Worm (Caenorhabditis elegans) whole organism, L1 larva: ENCODE results near the gene flp-24.

Source experiments
- F16B12.6 ChIP-seq: fragments of 150-350 bp; optimal IDR thresholded peaks from 2 replicates; lab custom pipeline; 2014; ENCODE audit warnings: missing biosample characterization, missing genetic modification characterization
- aha-1 ChIP-seq: fragments of 150-350 bp; optimal IDR thresholded peaks from 2 replicates; lab custom pipeline; 2014; ENCODE audit warnings: missing biosample characterization, missing genetic modification characterization
- blmp-1 ChIP-seq: fragments of 150-350 bp; optimal IDR thresholded peaks from 2 replicates; lab custom pipeline; 2014; ENCODE audit warnings: missing biosample characterization, missing genetic modification characterization
- ceh-8 ChIP-seq: fragments of 200-800 bp; sonication (Bioruptor generic); optimal IDR thresholded peaks from 2 replicates; lab custom pipeline; 2018; ENCODE audit warnings: mild to moderate bottlenecking, missing genetic modification characterization, moderate library complexity, missing compliant biosample characterization
- ceh-82 ChIP-seq, 3 experiments: fragments of 150-350 bp in 1 of 3; sonication (generic microtip) in 2 of 3; optimal IDR thresholded peaks; 2 replicates each; lab custom pipeline; 2014 to 2017; ENCODE audit warnings: missing biosample characterization in 3 of 3, missing genetic modification characterization in 3 of 3
- ceh-90 ChIP-seq: sonication (generic microtip); optimal IDR thresholded peaks from 2 replicates; lab custom pipeline; 2016; ENCODE audit warnings: missing genetic modification characterization, missing compliant biosample characterization
- dsc-1 ChIP-seq: sonication (generic microtip); optimal IDR thresholded peaks from 2 replicates; lab custom pipeline; 2016; ENCODE audit warnings: mild to moderate bottlenecking, missing genetic modification characterization, missing compliant biosample characterization
- egl-13 ChIP-seq: sonication (generic microtip); optimal IDR thresholded peaks from 2 replicates; lab custom pipeline; 2016; ENCODE audit warnings: missing genotype, missing genetic modification reagents, missing genetic modification characterization, missing compliant biosample characterization
- fkh-10 ChIP-seq: sonication (generic microtip); optimal IDR thresholded peaks from 2 replicates; lab custom pipeline; 2017; ENCODE audit warnings: missing biosample characterization, missing genetic modification reagents, missing genetic modification characterization
- fkh-4 ChIP-seq: sonication (generic microtip); optimal IDR thresholded peaks from 2 replicates; lab custom pipeline; 2016; ENCODE audit warnings: missing compliant biosample characterization, missing genetic modification characterization, borderline replicate concordance
- fkh-8 ChIP-seq: sonication (generic microtip); optimal IDR thresholded peaks from 2 replicates; lab custom pipeline; 2016; ENCODE audit warnings: mild to moderate bottlenecking, missing genetic modification characterization, missing compliant biosample characterization
- irx-1 ChIP-seq: sonication (generic microtip); optimal IDR thresholded peaks from 2 replicates; lab custom pipeline; 2016; ENCODE audit warnings: missing genetic modification characterization, missing compliant biosample characterization
- isw-1 ChIP-seq: fragments of 200-800 bp; sonication (Bioruptor generic); IDR thresholded peaks from 2 replicates; pipeline ENCODE4 v1.3.6; 2022; ENCODE audit warnings: missing genetic modification characterization, missing compliant biosample characterization
- jun-1 ChIP-seq: fragments of 150-350 bp; optimal IDR thresholded peaks from 2 replicates; lab custom pipeline; 2014; ENCODE audit warnings: missing biosample characterization, missing genetic modification reagents, missing genetic modification characterization
- lin-14 ChIP-seq: fragments of 200-800 bp; sonication (Bioruptor generic); optimal IDR thresholded peaks from 2 replicates; lab custom pipeline; 2018; ENCODE audit warnings: mild to moderate bottlenecking, missing genetic modification characterization, moderate library complexity, missing compliant biosample characterization
- lin-35 ChIP-seq, 2 experiments: fragments of 150-350 bp; optimal IDR thresholded peaks; 2 replicates each; lab custom pipeline; 2014; ENCODE audit warnings: missing biosample characterization in 2 of 2, missing genetic modification characterization in 2 of 2, missing genetic modification reagents in 2 of 2
- lsy-2 ChIP-seq, 2 experiments: fragments of 150-350 bp; optimal IDR thresholded peaks; 2 replicates each; lab custom pipeline; 2014; ENCODE audit warnings: missing biosample characterization in 2 of 2, missing genetic modification characterization in 2 of 2
- mab-9 ChIP-seq: fragments of 200-800 bp; sonication (Bioruptor generic); IDR thresholded peaks from 2 replicates; pipeline ENCODE4 v1.3.6; 2022; ENCODE audit warnings: missing genetic modification reagents, missing genetic modification characterization, missing compliant biosample characterization
- mdl-1 ChIP-seq, 2 experiments: fragments of 150-350 bp; optimal IDR thresholded peaks; 2 replicates each; lab custom pipeline; 2014 to 2017; ENCODE audit warnings: missing biosample characterization in 2 of 2, missing genetic modification characterization in 2 of 2, inconsistent platforms in 1 of 2
- mep-1 ChIP-seq: fragments of 150-350 bp; optimal IDR thresholded peaks from 2 replicates; lab custom pipeline; 2014; ENCODE audit warnings: missing biosample characterization, missing genetic modification characterization
- nhr-19 ChIP-seq: fragments of 200-800 bp; sonication (Bioruptor generic); conservative IDR thresholded peaks from 2 replicates; pipeline ENCODE4 v1.3.6; 2022; ENCODE audit warnings: missing genetic modification characterization, missing compliant biosample characterization
- nhr-237 ChIP-seq: fragments of 150-350 bp; optimal IDR thresholded peaks from 2 replicates; lab custom pipeline; 2014; ENCODE audit warnings: missing biosample characterization, missing genetic modification characterization
- nhr-47 ChIP-seq: sonication (generic microtip); optimal IDR thresholded peaks from 2 replicates; lab custom pipeline; 2016; ENCODE audit warnings: mild to moderate bottlenecking, missing genetic modification characterization, moderate library complexity, missing compliant biosample characterization
- nhr-71 ChIP-seq: sonication (generic microtip); optimal IDR thresholded peaks from 2 replicates; lab custom pipeline; 2016; ENCODE audit warnings: mild to moderate bottlenecking, missing genetic modification characterization, moderate library complexity, missing compliant biosample characterization
- nhr-76 ChIP-seq: sonication (generic microtip); optimal IDR thresholded peaks from 2 replicates; lab custom pipeline; 2017; ENCODE audit warnings: missing biosample characterization, missing genetic modification characterization
- snpc-4 ChIP-seq: fragments of 150-350 bp; optimal IDR thresholded peaks from 2 replicates; lab custom pipeline; 2014; ENCODE audit warnings: missing biosample characterization, missing genetic modification characterization
- snu-23 ChIP-seq: sonication (generic microtip); optimal IDR thresholded peaks from 2 replicates; lab custom pipeline; 2016; ENCODE audit warnings: missing genetic modification characterization, missing compliant biosample characterization
- sox-4 ChIP-seq: sonication (generic microtip); optimal IDR thresholded peaks from 2 replicates; lab custom pipeline; 2016; ENCODE audit warnings: missing genetic modification characterization, missing compliant biosample characterization
- sup-37 ChIP-seq: fragments of 200-800 bp; sonication (Bioruptor generic); optimal IDR thresholded peaks from 2 replicates; lab custom pipeline; 2018; ENCODE audit warnings: mild to moderate bottlenecking, missing genetic modification characterization, missing compliant biosample characterization
- swsn-7 ChIP-seq: sonication (generic microtip); optimal IDR thresholded peaks from 2 replicates; lab custom pipeline; 2016; ENCODE audit warnings: missing genetic modification characterization, missing compliant biosample characterization
- tbx-2 ChIP-seq: sonication (generic microtip); optimal IDR thresholded peaks from 2 replicates; lab custom pipeline; 2016; ENCODE audit warnings: missing genetic modification characterization, missing compliant biosample characterization
- unc-86 ChIP-seq: sonication (generic microtip); optimal IDR thresholded peaks from 2 replicates; lab custom pipeline; 2016; ENCODE audit warnings: missing genetic modification characterization, missing compliant biosample characterization
- unc-98 ChIP-seq: fragments of 200-800 bp; sonication (Bioruptor generic); IDR thresholded peaks from 2 replicates; pipeline ENCODE4 v1.3.6; 2022; ENCODE audit warnings: missing genetic modification characterization, missing compliant biosample characterization
- vab-15 ChIP-seq: sonication (generic microtip); optimal IDR thresholded peaks from 2 replicates; lab custom pipeline; 2017; ENCODE audit warnings: missing genotype, mild to moderate bottlenecking, missing genetic modification characterization, missing compliant biosample characterization
- ztf-11 ChIP-seq, 2 experiments: sonication (generic microtip); optimal IDR thresholded peaks; 2 replicates each; lab custom pipeline; 2016 to 2017; ENCODE audit warnings: missing genetic modification characterization in 2 of 2, missing biosample characterization in 1 of 2, missing compliant biosample characterization in 1 of 2

Gene flp-24

ce11 chrIII:759675-760074, 34.8 kb downstream of the flp-24 start:
- TF ChIP-seq blmp-1 (tag; lab: Kevin White, UChicago), result peak; percentile 36
- no peak for TF ChIP-seq nhr-237
- TF ChIP-seq, all 84 proteins: peak for 1

- no peak for TF ChIP-seq nhr-76 (tag; lab: Kevin White, UChicago)
- TF ChIP-seq irx-1 (tag; lab: Kevin White, UChicago), result no peak
- no peak for TF ChIP-seq blmp-1 (tag; lab: Kevin White, UChicago)
- no peak for TF ChIP-seq mdl-1 (tag; optimal IDR thresholded peaks at IDR 0.05; lab: Kevin White, UChicago)
- no peak for TF ChIP-seq fkh-4 (tag; lab: Kevin White, UChicago)
Measured at ce11 chrIII:761476-761875, 36.6 kb downstream of the flp-24 start, which contains the start of gene nlp-52. TSS of gene nlp-52 (plus strand) at chrIII:761776.

- peak; percentile 85 for TF ChIP-seq dsc-1 (tag; lab: Kevin White, UChicago)
- TF ChIP-seq unc-86 (tag; lab: Kevin White, UChicago), result no peak
Measured at ce11 chrIII:762508-762907, 37.6 kb downstream of the flp-24 start.

- TF ChIP-seq sup-37 (GFP tag; lab: Kevin White, UChicago) (no peak), lsy-2 (tag; optimal IDR thresholded peaks at IDR 0.05; lab: Kevin White, UChicago) (peak in 1 of 2 experiments; percentile 21), lin-14 (peak; percentile 88), sox-4 (tag; lab: Kevin White, UChicago) (no peak), nhr-47 (peak; percentile 51), tbx-2 (peak; percentile 11), ztf-11 (tag; optimal IDR thresholded peaks at IDR 0.05; lab: Kevin White, UChicago) (no peak), isw-1 (GFP tag; lab: Robert Waterston, UW) (peak; percentile 26; the same call in 1 of the 2 replicates), unc-86 (tag; lab: Kevin White, UChicago) (peak; percentile 78), fkh-8 (tag; lab: Kevin White, UChicago) (peak; percentile 89), dsc-1 (tag; lab: Kevin White, UChicago) (peak; percentile 13), aha-1 (tag; lab: Kevin White, UChicago) (no peak), mep-1 (peak; percentile 20), snpc-4 (tag; lab: Kevin White, UChicago) (peak; percentile 16), nhr-71 (tag; lab: Kevin White, UChicago) (peak; percentile 62), swsn-7 (tag; lab: Kevin White, UChicago) (peak; percentile 38), fkh-10 (GFP tag; lab: Kevin White, UChicago) (peak; percentile 58), egl-13 (tag; lab: Kevin White, UChicago) (peak; percentile 49), lin-35 (GFP tag; optimal IDR thresholded peaks at IDR 0.05; lab: Kevin White, UChicago) (peak in 1 of 2 experiments; percentile 15), ceh-82 (tag; optimal IDR thresholded peaks at IDR 0.05; lab: Kevin White, UChicago) (peak in 2 of 3 experiments; percentile 10 to 60), snu-23 (GFP tag; lab: Kevin White, UChicago) (peak; percentile 2), nhr-19 (GFP tag; lab: Robert Waterston, UW) (no peak)
Measured at ce11 chrIII:764404-764803, 39.5 kb downstream of the flp-24 start.

ce11 chrIII:764884-765283, 40.0 kb downstream of the flp-24 start, which contains the start of gene ptl-1:
TSS of gene ptl-1 (plus strand) at chrIII:765184.
- no peak for TF ChIP-seq ceh-8
- no peak for TF ChIP-seq vab-15 (tag; lab: Kevin White, UChicago)
- no peak for TF ChIP-seq ceh-90
- no peak for TF ChIP-seq nhr-47
- no peak for TF ChIP-seq ztf-11 (tag; optimal IDR thresholded peaks at IDR 0.05; lab: Kevin White, UChicago)
- no peak for TF ChIP-seq mab-9 (GFP tag; lab: Robert Waterston, UW)
- TF ChIP-seq F16B12.6 (tag; lab: Kevin White, UChicago), result no peak
- no peak for TF ChIP-seq fkh-10 (GFP tag; lab: Kevin White, UChicago)
- TF ChIP-seq unc-98, result no peak
- TF ChIP-seq dsc-1 (tag; lab: Kevin White, UChicago), result no peak
- TF ChIP-seq nhr-237, result no peak
- TF ChIP-seq nhr-76 (tag; lab: Kevin White, UChicago), result no peak
- TF ChIP-seq jun-1 (tag; lab: Kevin White, UChicago), result no peak
- no peak for TF ChIP-seq egl-13 (tag; lab: Kevin White, UChicago)
